Worm (Caenorhabditis elegans) whole organism, L2 larva: ENCODE measurements around the gene W09D6.5.

Experiments used
- R02D3.7 ChIP-seq: fragments of 150-350 bp; optimal IDR thresholded peaks from 2 replicates; lab custom pipeline; 2014; ENCODE audit warnings: missing biosample characterization, missing genetic modification characterization
- ama-1 ChIP-seq: fragments of 150-350 bp; optimal IDR thresholded peaks from 2 replicates; lab custom pipeline; 2018; ENCODE audit warnings: inconsistent platforms
- dmd-4 ChIP-seq: sonication (generic microtip); optimal IDR thresholded peaks from 2 replicates; lab custom pipeline; 2017; ENCODE audit warnings: missing biosample characterization, missing genetic modification characterization
- nhr-237 ChIP-seq: fragments of 150-350 bp; optimal IDR thresholded peaks from 2 replicates; lab custom pipeline; 2014; ENCODE audit warnings: missing biosample characterization, missing genetic modification characterization

- TF ChIP-seq R02D3.7 (tag; lab: Kevin White, UChicago) (no peak), dmd-4 (tag; lab: Kevin White, UChicago) (no peak), nhr-237 (tag; lab: Kevin White, UChicago) (no peak), ama-1 (lab: Kevin White, UChicago) (no peak)
Measured at ce11 chrIII:11087442-11087841, 845 bp upstream of the W09D6.5 start.
